Fruit fly (Drosophila melanogaster) whole organism, embryonic: ENCODE data around the gene CG10863.

Source experiments
- Atf6 ChIP-seq: fragments of 200-800 bp; sonication (Bioruptor generic); IDR thresholded peaks from 2 replicates; pipeline ENCODE4 v1.3.6; 2022; ENCODE audit warnings: missing biosample characterization, missing genetic modification characterization
- CG10321 ChIP-seq: fragments of 200-800 bp; sonication (Bioruptor generic); IDR thresholded peaks from 2 replicates; pipeline ENCODE4 v1.3.6; 2022; ENCODE audit warnings: missing biosample characterization, missing genetic modification characterization
- CG10366 ChIP-seq: fragments of 200-800 bp; sonication (Bioruptor generic); IDR thresholded peaks from 2 replicates; pipeline ENCODE4 v1.3.6; 2022; ENCODE audit warnings: missing biosample characterization, missing genetic modification characterization
- CG10543 ChIP-seq: fragments of 200-800 bp; sonication (Bioruptor generic); optimal IDR thresholded peaks from 3 replicates; lab custom pipeline; 2017; ENCODE audit warnings: missing biosample characterization, mild to moderate bottlenecking, missing genetic modification characterization, moderate library complexity
- CG11247 ChIP-seq: fragments of 200-800 bp; sonication (Bioruptor generic); IDR thresholded peaks from 2 replicates; pipeline ENCODE4 v1.3.6; 2022; ENCODE audit warnings: missing biosample characterization, missing genetic modification characterization
- CG12071 ChIP-seq: fragments of 200-800 bp; sonication (Bioruptor generic); optimal IDR thresholded peaks from 3 replicates; lab custom pipeline; 2018; ENCODE audit warnings: missing biosample characterization, mild to moderate bottlenecking, missing genetic modification characterization
- CG12104 ChIP-seq: fragments of 200-800 bp; sonication (Bioruptor generic); optimal IDR thresholded peaks from 3 replicates; lab custom pipeline; 2016; ENCODE audit warnings: missing biosample characterization, missing genetic modification characterization
- CG13123 ChIP-seq: fragments of 200-800 bp; sonication (Bioruptor generic); optimal IDR thresholded peaks from 2 replicates; lab custom pipeline; 2016; ENCODE audit warnings: missing biosample characterization, missing genetic modification characterization
- CG1529 ChIP-seq: fragments of 200-800 bp; sonication (Bioruptor generic); optimal IDR thresholded peaks from 3 replicates; lab custom pipeline; 2018; ENCODE audit warnings: missing biosample characterization, missing genetic modification characterization
- CG2889 ChIP-seq: fragments of 200-800 bp; sonication (Bioruptor generic); IDR thresholded peaks from 3 replicates; pipeline ENCODE4 v1.3.6; 2022; ENCODE audit warnings: missing biosample characterization, missing genetic modification characterization
- CG31441 ChIP-seq: fragments of 200-800 bp; sonication (Bioruptor generic); IDR thresholded peaks from 2 replicates; pipeline ENCODE4 v1.3.6; 2022; ENCODE audit warnings: missing biosample characterization, missing genetic modification characterization
- CG3163 ChIP-seq: fragments of 200-800 bp; sonication (Bioruptor generic); optimal IDR thresholded peaks from 3 replicates; lab custom pipeline; 2016; ENCODE audit warnings: missing biosample characterization, missing genetic modification characterization
- CG34376 ChIP-seq: fragments of 200-800 bp; sonication (Bioruptor generic); optimal IDR thresholded peaks from 2 replicates; lab custom pipeline; 2018; ENCODE audit warnings: missing biosample characterization, mild to moderate bottlenecking, missing genetic modification characterization
- CG4404 ChIP-seq: fragments of 200-800 bp; sonication (Bioruptor generic); IDR thresholded peaks from 2 replicates; pipeline ENCODE4 v1.3.6; 2022; ENCODE audit warnings: missing biosample characterization, missing genetic modification characterization
- CG6689 ChIP-seq: fragments of 200-800 bp; sonication (Bioruptor generic); IDR thresholded peaks from 2 replicates; pipeline ENCODE4 v1.3.6; 2022; ENCODE audit warnings: missing biosample characterization, missing genetic modification characterization
- CG7357 ChIP-seq: fragments of 200-800 bp; sonication (Bioruptor generic); IDR thresholded peaks from 3 replicates; pipeline ENCODE4 v1.3.6; 2022; ENCODE audit warnings: missing biosample characterization, missing genetic modification characterization
- CG8944 ChIP-seq: fragments of 200-800 bp; sonication (Bioruptor generic); optimal IDR thresholded peaks from 3 replicates; lab custom pipeline; 2016; ENCODE audit warnings: missing biosample characterization, missing genetic modification characterization
- Camta ChIP-seq: fragments of 200-800 bp; sonication (Bioruptor generic); optimal IDR thresholded peaks from 2 replicates; lab custom pipeline; 2016; ENCODE audit warnings: missing biosample characterization, missing genetic modification characterization
- D19A ChIP-seq: fragments of 200-800 bp; optimal IDR thresholded peaks from 3 replicates; lab custom pipeline; 2019; ENCODE audit warnings: missing biosample characterization, mild to moderate bottlenecking, missing genetic modification characterization, moderate library complexity
- Drgx ChIP-seq: fragments of 200-800 bp; sonication (Bioruptor generic); IDR thresholded peaks from 2 replicates; pipeline ENCODE4 v1.3.6; 2022; ENCODE audit warnings: missing biosample characterization, missing genetic modification characterization
- E2f1 ChIP-seq: fragments of 200-800 bp; sonication (Bioruptor generic); IDR thresholded peaks from 2 replicates; pipeline ENCODE4 v1.3.6; 2022; ENCODE audit warnings: missing biosample characterization, missing genetic modification characterization
- Eip74EF ChIP-seq, 2 experiments: fragments of 200-800 bp in 1 of 2; fragments of >200 bp in 1 of 2; sonication (Bioruptor generic) in 1 of 2; optimal IDR thresholded peaks; 2 replicates each; lab custom pipeline; 2017 to 2019; ENCODE audit warnings: missing biosample characterization in 2 of 2, missing genetic modification characterization in 2 of 2, mild to moderate bottlenecking in 1 of 2, moderate library complexity in 1 of 2
- HLH3B ChIP-seq: fragments of 200-800 bp; sonication (Bioruptor generic); IDR thresholded peaks from 2 replicates; pipeline ENCODE4 v1.3.6; 2022; ENCODE audit warnings: missing biosample characterization, missing genetic modification characterization
- Hey ChIP-seq: fragments of 200-800 bp; sonication (Bioruptor generic); optimal IDR thresholded peaks from 3 replicates; lab custom pipeline; 2018; ENCODE audit warnings: missing biosample characterization, mild to moderate bottlenecking, missing genetic modification characterization
- Hr3 ChIP-seq: fragments of 200-800 bp; sonication (Bioruptor generic); optimal IDR thresholded peaks from 3 replicates; lab custom pipeline; 2016; ENCODE audit warnings: missing biosample characterization, missing genetic modification characterization
- Max ChIP-seq: fragments of 200-800 bp; sonication (Bioruptor generic); optimal IDR thresholded peaks from 2 replicates; lab custom pipeline; 2016; ENCODE audit warnings: missing biosample characterization, mild to moderate bottlenecking, missing genetic modification characterization
- NK7.1 ChIP-seq: fragments of 200-800 bp; sonication (Bioruptor generic); optimal IDR thresholded peaks from 3 replicates; lab custom pipeline; 2016; ENCODE audit warnings: missing biosample characterization, missing genetic modification characterization
- Nf-YA ChIP-seq: fragments of 200-800 bp; sonication (Bioruptor generic); IDR thresholded peaks from 2 replicates; pipeline ENCODE4 v1.3.6; 2022; ENCODE audit warnings: missing biosample characterization, missing genetic modification characterization
- Ptx1 ChIP-seq: fragments of 200-800 bp; sonication (Bioruptor generic); IDR thresholded peaks from 2 replicates; pipeline ENCODE4 v1.3.6; 2022; ENCODE audit warnings: missing biosample characterization, missing genetic modification characterization
- Six4 ChIP-seq: fragments of 200-800 bp; sonication (Bioruptor generic); optimal IDR thresholded peaks from 2 replicates; lab custom pipeline; 2016; ENCODE audit warnings: missing biosample characterization, missing genetic modification characterization
- Sox102F ChIP-seq: fragments of 200-800 bp; sonication (Bioruptor generic); optimal IDR thresholded peaks from 2 replicates; lab custom pipeline; 2018; ENCODE audit warnings: missing biosample characterization, mild to moderate bottlenecking, missing genetic modification characterization, moderate library complexity
- al ChIP-seq: fragments of 200-800 bp; sonication (Bioruptor generic); IDR thresholded peaks from 2 replicates; pipeline ENCODE4 v1.3.6; 2022; ENCODE audit warnings: missing biosample characterization, missing genetic modification characterization
- ap ChIP-seq: fragments of 200-800 bp; sonication (Bioruptor generic); IDR thresholded peaks from 2 replicates; pipeline ENCODE4 v1.3.6; 2022; ENCODE audit warnings: missing biosample characterization, missing genetic modification characterization
- ase ChIP-seq: fragments of 200-800 bp; sonication (Bioruptor generic); IDR thresholded peaks from 3 replicates; pipeline ENCODE4 v1.3.6; 2022; ENCODE audit warnings: missing biosample characterization, missing genetic modification characterization
- ci ChIP-seq: fragments of 200-800 bp; sonication (Bioruptor generic); IDR thresholded peaks from 3 replicates; pipeline ENCODE4 v1.3.6; 2022; ENCODE audit warnings: missing biosample characterization, missing genetic modification characterization
- danr ChIP-seq: fragments of 200-800 bp; sonication (Bioruptor generic); IDR thresholded peaks from 2 replicates; pipeline ENCODE4 v1.3.6; 2022; ENCODE audit warnings: missing biosample characterization, missing genetic modification characterization
- dm ChIP-seq: fragments of 200-800 bp; sonication (Bioruptor generic); optimal IDR thresholded peaks from 3 replicates; lab custom pipeline; 2016; ENCODE audit warnings: missing biosample characterization, missing genetic modification characterization
- en ChIP-seq: fragments of 200-800 bp; sonication (Bioruptor generic); optimal IDR thresholded peaks from 2 replicates; lab custom pipeline; 2016; ENCODE audit warnings: missing biosample characterization, missing genetic modification characterization
- fd64A ChIP-seq: fragments of 200-800 bp; sonication (Bioruptor generic); optimal IDR thresholded peaks from 3 replicates; lab custom pipeline; 2018; ENCODE audit warnings: missing biosample characterization, mild to moderate bottlenecking, missing genetic modification characterization
- gro ChIP-seq: fragments of 200-800 bp; sonication (Bioruptor generic); optimal IDR thresholded peaks from 2 replicates; lab custom pipeline; 2016; ENCODE audit warnings: missing biosample characterization, missing genetic modification characterization
- gsb ChIP-seq: fragments of 200-800 bp; sonication (Bioruptor generic); IDR thresholded peaks from 2 replicates; pipeline ENCODE4 v1.3.6; 2022; ENCODE audit warnings: missing biosample characterization, missing genetic modification characterization
- hbn ChIP-seq: fragments of 200-800 bp; sonication (Bioruptor generic); IDR thresholded peaks from 2 replicates; pipeline ENCODE4 v1.3.6; 2022; ENCODE audit warnings: missing biosample characterization, missing genetic modification characterization; ENCODE audit not compliant: partially characterized antibody
- ind ChIP-seq: fragments of 200-800 bp; sonication (Bioruptor generic); optimal IDR thresholded peaks from 3 replicates; lab custom pipeline; 2016; ENCODE audit warnings: missing biosample characterization, missing genetic modification characterization
- jigr1 ChIP-seq: fragments of 200-800 bp; sonication (Bioruptor generic); IDR thresholded peaks from 3 replicates; pipeline ENCODE4 v1.3.6; 2022; ENCODE audit warnings: missing biosample characterization, missing genetic modification characterization
- nerfin-1 ChIP-seq: fragments of 200-800 bp; sonication (Bioruptor generic); optimal IDR thresholded peaks from 3 replicates; lab custom pipeline; 2019; ENCODE audit warnings: missing biosample characterization, mild to moderate bottlenecking, missing genetic modification characterization, moderate library complexity
- otp ChIP-seq: fragments of 200-800 bp; sonication (Bioruptor generic); IDR thresholded peaks from 3 replicates; pipeline ENCODE4, ENCODE4 v1.3.6; 2022; ENCODE audit warnings: missing biosample characterization, missing genetic modification characterization
- psq ChIP-seq: fragments of 200-800 bp; sonication (Bioruptor generic); optimal IDR thresholded peaks from 2 replicates; lab custom pipeline; 2017; ENCODE audit warnings: missing biosample characterization, missing genetic modification characterization
- ranshi ChIP-seq: fragments of 200-800 bp; sonication (Bioruptor generic); IDR thresholded peaks from 2 replicates; pipeline ENCODE4 v1.3.6; 2022; ENCODE audit warnings: missing biosample characterization, missing genetic modification characterization
- sc ChIP-seq, 3 experiments: fragments of >200 bp in 2 of 3; fragments of 200-800 bp in 1 of 3; sonication (Bioruptor generic) in 1 of 3; optimal IDR thresholded peaks; 2 replicates in 2 of 3; 3 replicates in 1 of 3; lab custom pipeline; 2017; ENCODE audit warnings: mild to moderate bottlenecking in 1 of 3, missing biosample characterization in 1 of 3, missing genetic modification characterization in 1 of 3, missing genetic modification reagents in 1 of 3
- slbo ChIP-seq: fragments of 200-800 bp; sonication (Bioruptor generic); IDR thresholded peaks from 2 replicates; pipeline ENCODE4 v1.3.6; 2022; ENCODE audit warnings: missing biosample characterization, missing genetic modification characterization
- vvl ChIP-seq: fragments of 200-800 bp; sonication (Bioruptor generic); IDR thresholded peaks from 2 replicates; pipeline ENCODE4 v1.3.6; 2022; ENCODE audit warnings: missing biosample characterization, missing genetic modification characterization

Gene CG10863

dm6 chr3L:3935567-3936207 lies 6.6 kb downstream of the CG10863 start, which contains the start of gene Eip63F-1 (continued):
- TF ChIP-seq otp (GFP tag; lab: Robert Waterston, UW) (no peak), CG2889 (no peak), jigr1 (GFP tag; lab: Robert Waterston, UW) (no peak), psq (GFP tag; lab: Kevin White, UChicago) (peak; percentile 13), ind (GFP tag; lab: Kevin White, UChicago) (peak; percentile 72), Hey (tag; lab: Kevin White, UChicago) (no peak), danr (GFP tag; lab: Robert Waterston, UW) (peak; percentile 41; the same call in 1 of the 2 replicates), CG6689 (GFP tag; lab: Robert Waterston, UW) (peak; percentile 27; the same call in 1 of the 2 replicates), sc (optimal IDR thresholded peaks at IDR 0.05; lab: Kevin White, UChicago) (no peak), sc (GFP tag; optimal IDR thresholded peaks at IDR 0.05; lab: Kevin White, UChicago) (peak; percentile 2), dm (no peak), Six4 (GFP tag; lab: Kevin White, UChicago) (peak; percentile 22), hbn (GFP tag; lab: Robert Waterston, UW) (no peak), ap (GFP tag; lab: Robert Waterston, UW) (no peak), ase (GFP tag; lab: Robert Waterston, UW) (0 out of 3 replicates have a peak, but pooled peaks have one; percentile 13), gro (GFP tag; lab: Kevin White, UChicago) (no peak), slbo (GFP tag; lab: Robert Waterston, UW) (peak; percentile 71), CG12104 (GFP tag; lab: Kevin White, UChicago) (peak; percentile 43), Drgx (GFP tag; lab: Robert Waterston, UW) (peak; percentile 48; the same call in 1 of the 2 replicates), gsb (GFP tag; lab: Robert Waterston, UW) (no peak), CG10321 (GFP tag; lab: Robert Waterston, UW) (no peak), CG11247 (no peak), CG10366 (GFP tag; lab: Robert Waterston, UW) (peak; percentile 63; the same call in 1 of the 2 replicates), CG8944 (GFP tag; lab: Kevin White, UChicago) (no peak), CG3163 (GFP tag; lab: Kevin White, UChicago) (no peak), NK7.1 (GFP tag; lab: Kevin White, UChicago) (no peak), CG4404 (peak; percentile 19; the same call in 1 of the 2 replicates), vvl (peak; percentile 52), HLH3B (peak; percentile 56), ci (no peak), CG1529 (GFP tag; lab: Kevin White, UChicago) (peak; percentile 45), Eip74EF (GFP tag; optimal IDR thresholded peaks at IDR 0.05; lab: Kevin White, UChicago) (no peak), CG13123 (GFP tag; lab: Kevin White, UChicago) (peak; percentile 4), fd64A (GFP tag; lab: Kevin White, UChicago) (no peak), CG34376 (GFP tag; lab: Kevin White, UChicago) (peak; percentile 22), Max (peak; percentile 11), en (GFP tag; lab: Kevin White, UChicago) (no peak), CG12071 (GFP tag; lab: Kevin White, UChicago) (peak; percentile 29), CG7357 (GFP tag; lab: Robert Waterston, UW) (0 out of 3 replicates have a peak, but pooled peaks have one; percentile 10), Sox102F (GFP tag; lab: Kevin White, UChicago) (peak; percentile 81), Nf-YA (GFP tag; lab: Robert Waterston, UW) (no peak), Hr3 (GFP tag; lab: Kevin White, UChicago) (peak; percentile 53), Camta (GFP tag; lab: Kevin White, UChicago) (no peak), Atf6 (peak; percentile 67), CG10543 (GFP tag; lab: Kevin White, UChicago) (peak; percentile 57), al (GFP tag; lab: Robert Waterston, UW) (peak; percentile 54; the same call in 1 of the 2 replicates), nerfin-1 (peak; percentile 56), Ptx1 (GFP tag; lab: Robert Waterston, UW) (peak; percentile 48), ranshi (GFP tag; lab: Robert Waterston, UW) (peak; percentile 66), E2f1 (no peak), D19A (tag; lab: Kevin White, UChicago) (peak; percentile 57), CG31441 (peak; percentile 61)
